Worm (Caenorhabditis elegans) whole organism, L1 larva: ENCODE measurements around the gene F14B8.5.
A peak's percentile ranks its signal among the peaks of the same experiment; 100 is the strongest.

Experiments
- C16A3.4 ChIP-seq: fragments of 150-350 bp; optimal IDR thresholded peaks from 2 replicates; lab custom pipeline; 2014; ENCODE audit warnings: missing biosample characterization, missing genetic modification characterization
- F16B12.6 ChIP-seq: fragments of 150-350 bp; optimal IDR thresholded peaks from 2 replicates; lab custom pipeline; 2014; ENCODE audit warnings: missing biosample characterization, missing genetic modification characterization
- Y116A8C.19 ChIP-seq: sonication (generic microtip); optimal IDR thresholded peaks from 2 replicates; lab custom pipeline; 2016; ENCODE audit warnings: missing compliant biosample characterization, missing genetic modification characterization, borderline replicate concordance
- aha-1 ChIP-seq: fragments of 150-350 bp; optimal IDR thresholded peaks from 2 replicates; lab custom pipeline; 2014; ENCODE audit warnings: missing biosample characterization, missing genetic modification characterization
- alr-1 ChIP-seq: fragments of 200-800 bp; sonication (Bioruptor generic); optimal IDR thresholded peaks from 2 replicates; lab custom pipeline; 2018; ENCODE audit warnings: borderline replicate concordance, mild to moderate bottlenecking, missing genetic modification characterization, missing compliant biosample characterization
- aly-2 ChIP-seq: fragments of 150-350 bp; optimal IDR thresholded peaks from 2 replicates; lab custom pipeline; 2014; ENCODE audit warnings: missing biosample characterization, missing genetic modification characterization
- ama-1 ChIP-seq: fragments of 150-350 bp; optimal IDR thresholded peaks from 2 replicates; lab custom pipeline; 2014
- ceh-63 ChIP-seq: fragments of 200-800 bp; sonication (Bioruptor generic); optimal IDR thresholded peaks from 2 replicates; lab custom pipeline; 2018; ENCODE audit warnings: mild to moderate bottlenecking, missing genetic modification characterization, missing compliant biosample characterization
- ceh-8 ChIP-seq: fragments of 200-800 bp; sonication (Bioruptor generic); optimal IDR thresholded peaks from 2 replicates; lab custom pipeline; 2018; ENCODE audit warnings: mild to moderate bottlenecking, missing genetic modification characterization, moderate library complexity, missing compliant biosample characterization
- ceh-82 ChIP-seq, 3 experiments: fragments of 150-350 bp in 1 of 3; sonication (generic microtip) in 2 of 3; optimal IDR thresholded peaks; 2 replicates each; lab custom pipeline; 2014 to 2017; ENCODE audit warnings: missing biosample characterization in 3 of 3, missing genetic modification characterization in 3 of 3
- ceh-88 ChIP-seq: fragments of 200-800 bp; sonication (Bioruptor generic); IDR thresholded peaks from 2 replicates; pipeline ENCODE4 v1.3.6; 2022; ENCODE audit warnings: missing genetic modification characterization, missing compliant biosample characterization
- ceh-90 ChIP-seq: sonication (generic microtip); optimal IDR thresholded peaks from 2 replicates; lab custom pipeline; 2016; ENCODE audit warnings: missing genetic modification characterization, missing compliant biosample characterization
- ces-1 ChIP-seq: fragments of 150-350 bp; optimal IDR thresholded peaks from 2 replicates; lab custom pipeline; 2014; ENCODE audit warnings: missing biosample characterization, missing genetic modification reagents, missing genetic modification characterization
- dpl-1 ChIP-seq, 3 experiments: fragments of 150-350 bp in 2 of 3; sonication (generic microtip) in 1 of 3; optimal IDR thresholded peaks; 2 replicates each; lab custom pipeline; 2014 to 2017; ENCODE audit warnings: missing biosample characterization in 3 of 3, missing genetic modification characterization in 3 of 3, missing genetic modification reagents in 3 of 3
- efl-1 ChIP-seq, 4 experiments: fragments of 150-350 bp; optimal IDR thresholded peaks in 3 of 4; peaks in 1 of 4; 1 replicate in 1 of 4; 2 replicates in 3 of 4; lab custom pipeline; 2014; ENCODE audit warnings: missing biosample characterization in 2 of 4, missing genetic modification characterization in 2 of 4, missing genetic modification reagents in 2 of 4
- efl-3 ChIP-seq: fragments of 200-800 bp; sonication (Bioruptor generic); optimal IDR thresholded peaks from 2 replicates; lab custom pipeline; 2018; ENCODE audit warnings: mild to moderate bottlenecking, missing genetic modification characterization, missing compliant biosample characterization
- egl-13 ChIP-seq: sonication (generic microtip); optimal IDR thresholded peaks from 2 replicates; lab custom pipeline; 2016; ENCODE audit warnings: missing genotype, missing genetic modification reagents, missing genetic modification characterization, missing compliant biosample characterization
- egl-27 ChIP-seq, 2 experiments: fragments of 150-350 bp in 1 of 2; sonication (generic microtip); optimal IDR thresholded peaks; 3 replicates each; lab custom pipeline; 2017 to 2018; ENCODE audit warnings: missing biosample characterization in 2 of 2, missing genetic modification characterization in 2 of 2, missing genetic modification reagents in 2 of 2
- elt-3 ChIP-seq, 6 experiments: fragments of 150-350 bp in 1 of 6; sonication (generic microtip); optimal IDR thresholded peaks; 2 replicates each; lab custom pipeline; 2017 to 2018; ENCODE audit warnings: missing biosample characterization in 6 of 6, missing genetic modification characterization in 6 of 6, inconsistent platforms in 1 of 6
- ets-5 ChIP-seq: fragments of 200-800 bp; sonication (Bioruptor generic); IDR thresholded peaks from 2 replicates; pipeline ENCODE4 v1.3.6; 2022; ENCODE audit warnings: missing genetic modification characterization, missing compliant biosample characterization
- fkh-10 ChIP-seq: sonication (generic microtip); optimal IDR thresholded peaks from 2 replicates; lab custom pipeline; 2017; ENCODE audit warnings: missing biosample characterization, missing genetic modification reagents, missing genetic modification characterization
- fkh-8 ChIP-seq: sonication (generic microtip); optimal IDR thresholded peaks from 2 replicates; lab custom pipeline; 2016; ENCODE audit warnings: mild to moderate bottlenecking, missing genetic modification characterization, missing compliant biosample characterization
- fos-1 ChIP-seq: fragments of 150-350 bp; optimal IDR thresholded peaks from 2 replicates; lab custom pipeline; 2014; ENCODE audit warnings: missing biosample characterization, missing genetic modification characterization
- hlh-4 ChIP-seq: sonication (generic microtip); optimal IDR thresholded peaks from 2 replicates; lab custom pipeline; 2016; ENCODE audit warnings: mild to moderate bottlenecking, missing genetic modification characterization, missing compliant biosample characterization
- irx-1 ChIP-seq: sonication (generic microtip); optimal IDR thresholded peaks from 2 replicates; lab custom pipeline; 2016; ENCODE audit warnings: missing genetic modification characterization, missing compliant biosample characterization
- isw-1 ChIP-seq: fragments of 200-800 bp; sonication (Bioruptor generic); IDR thresholded peaks from 2 replicates; pipeline ENCODE4 v1.3.6; 2022; ENCODE audit warnings: missing genetic modification characterization, missing compliant biosample characterization
- lin-35 ChIP-seq, 2 experiments: fragments of 150-350 bp; optimal IDR thresholded peaks; 2 replicates each; lab custom pipeline; 2014; ENCODE audit warnings: missing biosample characterization in 2 of 2, missing genetic modification characterization in 2 of 2, missing genetic modification reagents in 2 of 2
- lir-3 ChIP-seq: sonication (generic microtip); optimal IDR thresholded peaks from 2 replicates; lab custom pipeline; 2016; ENCODE audit warnings: mild to moderate bottlenecking, missing genetic modification characterization, moderate library complexity, missing compliant biosample characterization; ENCODE audit not compliant: poor library complexity
- lsy-2 ChIP-seq, 2 experiments: fragments of 150-350 bp; optimal IDR thresholded peaks; 2 replicates each; lab custom pipeline; 2014; ENCODE audit warnings: missing biosample characterization in 2 of 2, missing genetic modification characterization in 2 of 2
- mab-9 ChIP-seq: fragments of 200-800 bp; sonication (Bioruptor generic); IDR thresholded peaks from 2 replicates; pipeline ENCODE4 v1.3.6; 2022; ENCODE audit warnings: missing genetic modification reagents, missing genetic modification characterization, missing compliant biosample characterization
- nhr-11 ChIP-seq: fragments of 150-350 bp; optimal IDR thresholded peaks from 2 replicates; lab custom pipeline; 2014; ENCODE audit warnings: missing biosample characterization, missing genetic modification characterization
- nhr-19 ChIP-seq: fragments of 200-800 bp; sonication (Bioruptor generic); conservative IDR thresholded peaks from 2 replicates; pipeline ENCODE4 v1.3.6; 2022; ENCODE audit warnings: missing genetic modification characterization, missing compliant biosample characterization
- nhr-237 ChIP-seq: fragments of 150-350 bp; optimal IDR thresholded peaks from 2 replicates; lab custom pipeline; 2014; ENCODE audit warnings: missing biosample characterization, missing genetic modification characterization
- nhr-77 ChIP-seq: fragments of 150-350 bp; optimal IDR thresholded peaks from 2 replicates; lab custom pipeline; 2014; ENCODE audit warnings: missing biosample characterization, missing genetic modification characterization
- nhr-84 ChIP-seq: sonication (generic microtip); optimal IDR thresholded peaks from 2 replicates; lab custom pipeline; 2017; ENCODE audit warnings: missing biosample characterization, missing genetic modification characterization
- nhr-85 ChIP-seq: sonication (generic microtip); peaks from one replicate; lab custom pipeline; 2016; ENCODE audit warnings: missing genetic modification characterization, inconsistent platforms, missing compliant biosample characterization
- nhr-90 ChIP-seq: sonication (generic microtip); optimal IDR thresholded peaks from 2 replicates; lab custom pipeline; 2016; ENCODE audit warnings: mild to moderate bottlenecking, missing genetic modification characterization, missing compliant biosample characterization; ENCODE audit not compliant: poor library complexity
- pax-3 ChIP-seq: fragments of 200-800 bp; sonication (Bioruptor generic); optimal IDR thresholded peaks from 2 replicates; lab custom pipeline; 2018; ENCODE audit warnings: mild to moderate bottlenecking, missing genetic modification characterization, moderate library complexity, missing compliant biosample characterization
- pqm-1 ChIP-seq: sonication (generic microtip); optimal IDR thresholded peaks from 3 replicates; lab custom pipeline; 2017; ENCODE audit warnings: missing biosample characterization, missing genetic modification characterization
- rnt-1 ChIP-seq: sonication (generic microtip); optimal IDR thresholded peaks from 2 replicates; lab custom pipeline; 2016; ENCODE audit warnings: mild to moderate bottlenecking, missing genetic modification characterization, moderate library complexity, missing compliant biosample characterization
- skn-1 ChIP-seq: fragments of 150-350 bp; optimal IDR thresholded peaks from 2 replicates; lab custom pipeline; 2014; ENCODE audit warnings: missing biosample characterization, missing genetic modification characterization
- snu-23 ChIP-seq: sonication (generic microtip); optimal IDR thresholded peaks from 2 replicates; lab custom pipeline; 2016; ENCODE audit warnings: missing genetic modification characterization, missing compliant biosample characterization
- sup-37 ChIP-seq: fragments of 200-800 bp; sonication (Bioruptor generic); optimal IDR thresholded peaks from 2 replicates; lab custom pipeline; 2018; ENCODE audit warnings: mild to moderate bottlenecking, missing genetic modification characterization, missing compliant biosample characterization
- swsn-7 ChIP-seq: sonication (generic microtip); optimal IDR thresholded peaks from 2 replicates; lab custom pipeline; 2016; ENCODE audit warnings: missing genetic modification characterization, missing compliant biosample characterization
- tlp-1 ChIP-seq: fragments of 150-350 bp; optimal IDR thresholded peaks from 2 replicates; lab custom pipeline; 2014; ENCODE audit warnings: missing biosample characterization, missing genetic modification characterization
- unc-130 ChIP-seq: fragments of 150-350 bp; optimal IDR thresholded peaks from 2 replicates; lab custom pipeline; 2017; ENCODE audit warnings: missing biosample characterization, missing genetic modification characterization, inconsistent platforms
- unc-30 ChIP-seq: sonication (generic microtip); optimal IDR thresholded peaks from 2 replicates; lab custom pipeline; 2017; ENCODE audit warnings: missing biosample characterization, missing genetic modification characterization
- unc-62 ChIP-seq: fragments of 150-350 bp; optimal IDR thresholded peaks from 2 replicates; lab custom pipeline; 2014; ENCODE audit warnings: missing biosample characterization, missing genetic modification reagents, missing genetic modification characterization
- unc-86 ChIP-seq: sonication (generic microtip); optimal IDR thresholded peaks from 2 replicates; lab custom pipeline; 2016; ENCODE audit warnings: missing genetic modification characterization, missing compliant biosample characterization
- vab-15 ChIP-seq: sonication (generic microtip); optimal IDR thresholded peaks from 2 replicates; lab custom pipeline; 2017; ENCODE audit warnings: missing genotype, mild to moderate bottlenecking, missing genetic modification characterization, missing compliant biosample characterization
- xbp-1 ChIP-seq: sonication (generic microtip); optimal IDR thresholded peaks from 2 replicates; lab custom pipeline; 2016; ENCODE audit warnings: missing genetic modification characterization, missing compliant biosample characterization
- zag-1 ChIP-seq: fragments of 150-350 bp; optimal IDR thresholded peaks from 2 replicates; lab custom pipeline; 2014; ENCODE audit warnings: missing biosample characterization, missing genetic modification characterization
- ztf-11 ChIP-seq, 2 experiments: sonication (generic microtip); optimal IDR thresholded peaks; 2 replicates each; lab custom pipeline; 2016 to 2017; ENCODE audit warnings: missing genetic modification characterization in 2 of 2, missing biosample characterization in 1 of 2, missing compliant biosample characterization in 1 of 2

F14B8.5 gene

DNA sequence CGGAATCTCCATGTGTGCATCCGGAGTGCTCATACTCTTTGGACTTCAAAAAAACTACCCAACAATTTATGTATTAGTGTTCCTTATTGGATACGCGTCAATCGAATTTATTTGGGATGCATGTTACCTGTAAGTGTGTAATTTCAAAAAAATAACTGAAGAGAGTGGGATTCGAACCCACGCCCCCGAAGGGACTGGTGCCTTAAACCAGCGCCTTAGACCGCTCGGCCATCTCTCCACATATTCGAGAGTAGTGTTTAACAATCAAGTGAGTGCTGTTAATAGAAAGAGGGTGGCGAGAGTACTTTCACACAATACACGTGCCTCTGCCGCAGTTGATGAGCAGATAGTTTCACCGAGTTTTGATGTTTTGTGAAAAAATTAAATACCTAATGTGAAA lies 25.5 kb downstream of the F14B8.5 start:
- TF ChIP-seq xbp-1 (peak; percentile 59), ceh-90 (tag; lab: Kevin White, UChicago) (no peak), nhr-237 (tag; lab: Kevin White, UChicago) (no peak), nhr-19 (GFP tag; lab: Robert Waterston, UW) (peak; percentile 65), aly-2 (no peak), unc-62 (GFP tag; lab: Kevin White, UChicago) (no peak), lsy-2 (tag; optimal IDR thresholded peaks at IDR 0.05; lab: Kevin White, UChicago) (peak; percentile 16 to 58), dpl-1 (GFP tag; optimal IDR thresholded peaks at IDR 0.05; lab: Kevin White, UChicago) (no peak), irx-1 (tag; lab: Kevin White, UChicago) (no peak), alr-1 (tag; lab: Kevin White, UChicago) (no peak), swsn-7 (tag; lab: Kevin White, UChicago) (peak; percentile 51), nhr-77 (tag; lab: Kevin White, UChicago) (peak; percentile 30), ceh-8 (GFP tag; lab: Kevin White, UChicago) (no peak), snu-23 (GFP tag; lab: Kevin White, UChicago) (peak; percentile 73), fkh-10 (GFP tag; lab: Kevin White, UChicago) (no peak), unc-30 (tag; lab: Kevin White, UChicago) (no peak), ets-5 (GFP tag; lab: Robert Waterston, UW) (no peak), fkh-8 (tag; lab: Kevin White, UChicago) (peak; percentile 30), ces-1 (no peak), nhr-90 (tag; lab: Kevin White, UChicago) (peak; percentile 61), nhr-11 (tag; lab: Kevin White, UChicago) (no peak), lir-3 (peak; percentile 36), zag-1 (tag; lab: Kevin White, UChicago) (no peak), elt-3 (tag; optimal IDR thresholded peaks at IDR 0.05; lab: Kevin White, UChicago) (peak in 1 of 6 experiments; percentile 26), sup-37 (GFP tag; lab: Kevin White, UChicago) (no peak), Y116A8C.19 (tag; lab: Kevin White, UChicago) (no peak), aha-1 (tag; lab: Kevin White, UChicago) (no peak), efl-1 (optimal IDR thresholded peaks at IDR 0.05; lab: Kevin White, UChicago) (peak; percentile 5 to 20), efl-1 (GFP tag; optimal IDR thresholded peaks at IDR 0.05 in 1 of 2; lab: Kevin White, UChicago) (peak in 1 of 2 experiments; percentile 90), fos-1 (tag; lab: Kevin White, UChicago) (peak; percentile 31), mab-9 (GFP tag; lab: Robert Waterston, UW) (peak; percentile 46; the same call in 1 of the 2 replicates), ceh-88 (no peak), ceh-63 (GFP tag; lab: Kevin White, UChicago) (no peak), egl-13 (tag; lab: Kevin White, UChicago) (no peak), ceh-82 (tag; optimal IDR thresholded peaks at IDR 0.05; lab: Kevin White, UChicago) (peak in 2 of 3 experiments; percentile 3 to 43), tlp-1 (tag; lab: Kevin White, UChicago) (no peak), F16B12.6 (tag; lab: Kevin White, UChicago) (no peak), nhr-85 (tag; lab: Kevin White, UChicago) (peak; percentile 72), efl-3 (GFP tag; lab: Kevin White, UChicago) (no peak), vab-15 (tag; lab: Kevin White, UChicago) (no peak), pax-3 (tag; lab: Kevin White, UChicago) (no peak), hlh-4 (tag; lab: Kevin White, UChicago) (no peak), egl-27 (tag; optimal IDR thresholded peaks at IDR 0.05; lab: Kevin White, UChicago) (no peak), lin-35 (GFP tag; optimal IDR thresholded peaks at IDR 0.05; lab: Kevin White, UChicago) (peak in 1 of 2 experiments; percentile 73), unc-130 (peak; percentile 15), pqm-1 (tag; lab: Kevin White, UChicago) (no peak), skn-1 (tag; lab: Kevin White, UChicago) (peak; percentile 26), C16A3.4 (peak; percentile 68), isw-1 (no peak), ztf-11 (tag; optimal IDR thresholded peaks at IDR 0.05; lab: Kevin White, UChicago) (no peak), nhr-84 (no peak), ama-1 (no peak), unc-86 (tag; lab: Kevin White, UChicago) (no peak), rnt-1 (tag; lab: Kevin White, UChicago) (peak; percentile 75)
